Fruit fly (Drosophila melanogaster) whole organism, adult: ENCODE results near the gene CG3823.

Experiments used
- CG11617 ChIP-seq: fragments of 200-800 bp; sonication (Bioruptor generic); optimal IDR thresholded peaks from 2 replicates; lab custom pipeline; 2017; ENCODE audit warnings: mild to moderate bottlenecking, missing biosample characterization, missing genetic modification reagents, missing genetic modification characterization
- CG12768 ChIP-seq: fragments of 200-800 bp; sonication (Bioruptor generic); optimal IDR thresholded peaks from 2 replicates; lab custom pipeline; 2017; ENCODE audit warnings: missing biosample characterization, missing genetic modification characterization, mild to moderate bottlenecking, moderate library complexity, missing genetic modification reagents
- CG14711 ChIP-seq: fragments of 200-800 bp; sonication (Bioruptor generic); optimal IDR thresholded peaks from 2 replicates; lab custom pipeline; 2018; ENCODE audit warnings: missing biosample characterization, mild to moderate bottlenecking, missing genetic modification characterization, moderate library complexity
- CG1620 ChIP-seq: fragments of 200-800 bp; sonication (Bioruptor generic); optimal IDR thresholded peaks from 2 replicates; lab custom pipeline; 2016; ENCODE audit warnings: missing biosample characterization, missing genetic modification characterization
- CG33017 ChIP-seq: fragments of 200-800 bp; sonication (Bioruptor generic); optimal IDR thresholded peaks from 2 replicates; lab custom pipeline; 2018; ENCODE audit warnings: missing biosample characterization, mild to moderate bottlenecking, missing genetic modification characterization, moderate library complexity
- CG5204 ChIP-seq: fragments of 200-800 bp; sonication (Bioruptor generic); optimal IDR thresholded peaks from 2 replicates; lab custom pipeline; 2016; ENCODE audit warnings: missing biosample characterization, missing genetic modification characterization
- CG7045 ChIP-seq: fragments of 200-800 bp; sonication (Bioruptor generic); optimal IDR thresholded peaks from 2 replicates; lab custom pipeline; 2017; ENCODE audit warnings: missing biosample characterization, mild to moderate bottlenecking, missing genetic modification characterization
- CG7101 ChIP-seq: fragments of 200-800 bp; sonication (Bioruptor generic); optimal IDR thresholded peaks from 2 replicates; lab custom pipeline; 2018; ENCODE audit warnings: missing biosample characterization, mild to moderate bottlenecking, missing genetic modification characterization, moderate library complexity
- Clk ChIP-seq: fragments of 200-800 bp; sonication (Bioruptor generic); optimal IDR thresholded peaks from 2 replicates; lab custom pipeline; 2017; ENCODE audit warnings: missing biosample characterization, missing genetic modification characterization
- Crg-1 ChIP-seq: fragments of 200-800 bp; sonication (Bioruptor generic); optimal IDR thresholded peaks from 2 replicates; lab custom pipeline; 2016; ENCODE audit warnings: missing biosample characterization, missing genetic modification characterization
- Hr96 ChIP-seq: fragments of 200-800 bp; sonication (Bioruptor generic); optimal IDR thresholded peaks from 2 replicates; lab custom pipeline; 2016; ENCODE audit warnings: missing biosample characterization, missing genetic modification characterization
- Mnt ChIP-seq: fragments of 200-800 bp; sonication (Bioruptor generic); optimal IDR thresholded peaks from 2 replicates; lab custom pipeline; 2016; ENCODE audit warnings: missing biosample characterization, mild to moderate bottlenecking, missing genetic modification characterization
- bab1 ChIP-seq: fragments of 200-800 bp; sonication (Bioruptor generic); optimal IDR thresholded peaks from 3 replicates; lab custom pipeline; 2019; ENCODE audit warnings: missing biosample characterization, mild to moderate bottlenecking, missing genetic modification characterization, moderate library complexity
- cic ChIP-seq: fragments of 200-800 bp; sonication (Bioruptor generic); optimal IDR thresholded peaks from 2 replicates; lab custom pipeline; 2017; ENCODE audit warnings: missing biosample characterization, mild to moderate bottlenecking, missing genetic modification characterization, moderate library complexity
- cnc ChIP-seq, 2 experiments: fragments of >200 bp; optimal IDR thresholded peaks; 2 replicates each; lab custom pipeline; 2017
- kay ChIP-seq: fragments of 200-800 bp; sonication (Bioruptor generic); peaks from one replicate; lab custom pipeline; 2016; ENCODE audit warnings: missing biosample characterization, missing genetic modification characterization, borderline replicate concordance
- ovo ChIP-seq: fragments of 200-800 bp; sonication (Bioruptor generic); optimal IDR thresholded peaks from 2 replicates; lab custom pipeline; 2016; ENCODE audit warnings: missing biosample characterization, missing genetic modification characterization
- pad ChIP-seq: fragments of 200-800 bp; sonication (Bioruptor generic); optimal IDR thresholded peaks from 3 replicates; lab custom pipeline; 2017; ENCODE audit warnings: missing biosample characterization, missing genetic modification characterization, mild to moderate bottlenecking, moderate library complexity, missing genetic modification reagents
- tj ChIP-seq: fragments of 200-800 bp; sonication (Bioruptor generic); optimal IDR thresholded peaks from 3 replicates; lab custom pipeline; 2017; ENCODE audit warnings: missing biosample characterization, mild to moderate bottlenecking, missing genetic modification characterization, moderate library complexity
- toe ChIP-seq: fragments of 200-800 bp; sonication (Bioruptor generic); optimal IDR thresholded peaks from 2 replicates; lab custom pipeline; 2016; ENCODE audit warnings: missing biosample characterization, missing genetic modification characterization

The CG3823 gene

dm6 chrX:6278879-6279628, 24.7 kb upstream of the CG3823 start:
- TF ChIP-seq Hr96 (peak; percentile 42), CG7045 (GFP tag; lab: Kevin White, UChicago) (no peak), Mnt (GFP tag; lab: Kevin White, UChicago) (peak; percentile 66), bab1 (GFP tag; lab: Kevin White, UChicago) (peak; percentile 55), toe (GFP tag; lab: Kevin White, UChicago) (no peak), tj (peak; percentile 41), CG1620 (GFP tag; lab: Kevin White, UChicago) (peak; percentile 49), CG33017 (tag; lab: Kevin White, UChicago) (peak; percentile 34), CG14711 (no peak), cnc (optimal IDR thresholded peaks at IDR 0.05; lab: Kevin White, UChicago) (no peak), ovo (GFP tag; lab: Kevin White, UChicago) (peak; percentile 56), pad (peak; percentile 65), Crg-1 (GFP tag; lab: Kevin White, UChicago) (peak; percentile 20), CG12768 (GFP tag; lab: Kevin White, UChicago) (peak; percentile 0), kay (no peak), CG5204 (GFP tag; lab: Kevin White, UChicago) (no peak), CG11617 (GFP tag; lab: Kevin White, UChicago) (peak; percentile 38), CG7101 (peak; percentile 67), Clk (GFP tag; lab: Kevin White, UChicago) (no peak), cic (GFP tag; lab: Kevin White, UChicago) (peak; percentile 32)

dm6 chrX:6279629-6280073, 24.1 kb upstream of the CG3823 start, which contains the start of gene Ubi-p5E:
Gene Ubi-p5E (minus strand): TSS chrX:6279647.
- TF ChIP-seq Clk (GFP tag; lab: Kevin White, UChicago) (no peak), tj (peak; percentile 71)

DNA sequence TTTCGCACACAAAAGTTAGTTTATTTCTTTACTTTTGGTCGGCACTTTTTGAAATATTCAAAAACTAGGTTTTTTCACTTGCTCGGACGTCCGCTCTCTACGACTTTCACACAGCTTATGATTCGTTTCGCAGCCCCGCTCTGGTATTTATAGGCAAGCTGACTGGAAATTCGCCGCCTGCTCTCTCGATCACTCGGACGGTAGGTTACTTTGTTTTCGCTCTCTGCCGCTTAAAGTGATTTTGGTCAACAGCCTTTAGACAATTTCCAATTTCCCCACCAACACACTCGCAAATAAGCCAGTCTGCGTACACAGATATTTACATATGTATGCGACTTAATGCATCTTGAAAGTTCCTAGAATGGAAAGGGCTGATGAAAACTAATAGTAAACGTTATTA, 20.3 kb upstream of the CG3823 start, which contains the start of gene CG11700:
Gene CG11700 (minus strand): TSS at position 106 of the 400 bp plus-strand sequence.
- TF ChIP-seq Crg-1 (GFP tag; lab: Kevin White, UChicago): no peak
- TF ChIP-seq ovo (GFP tag; lab: Kevin White, UChicago): no peak
- no peak for TF ChIP-seq CG7045 (GFP tag; lab: Kevin White, UChicago)
- TF ChIP-seq bab1 (GFP tag; lab: Kevin White, UChicago): peak; percentile 24
- TF ChIP-seq CG11617 (GFP tag; lab: Kevin White, UChicago): no peak
- no peak for TF ChIP-seq Hr96
- TF ChIP-seq CG14711: no peak
- TF ChIP-seq tj: peak; percentile 11
- TF ChIP-seq CG33017 (tag; lab: Kevin White, UChicago): no peak
- no peak for TF ChIP-seq CG1620 (GFP tag; lab: Kevin White, UChicago)
- no peak for TF ChIP-seq CG7101
- no peak for TF ChIP-seq CG12768 (GFP tag; lab: Kevin White, UChicago)

DNA sequence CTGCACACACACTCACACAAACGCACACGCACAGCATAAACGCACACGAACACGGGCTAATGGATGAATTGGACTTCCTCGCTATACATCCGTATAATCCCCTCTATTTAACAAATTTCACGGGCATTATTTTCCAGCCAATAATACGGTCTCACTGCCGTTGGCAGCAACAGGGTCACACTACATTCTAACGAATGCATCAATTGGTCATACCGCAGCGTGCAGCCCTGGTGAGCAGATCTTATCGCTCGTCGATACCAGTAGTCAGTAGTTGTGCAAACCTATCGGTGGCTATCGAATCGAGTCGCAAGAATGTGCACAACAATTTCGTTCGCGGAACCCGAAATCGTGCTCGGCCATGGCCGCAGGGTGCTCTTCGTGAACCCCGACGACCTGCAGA, 15.9 kb upstream of the CG3823 start, which contains the start of the genes Top3beta and wuho:
Gene Top3beta (minus strand): TSS at position 149 of the 400 bp plus-strand sequence.
Gene wuho (plus strand): TSS at position 259 of the 400 bp plus-strand sequence.
- TF ChIP-seq cnc (optimal IDR thresholded peaks at IDR 0.05; lab: Kevin White, UChicago) (no peak), pad (peak; percentile 72), CG7045 (GFP tag; lab: Kevin White, UChicago) (no peak), tj (peak; percentile 31), CG12768 (GFP tag; lab: Kevin White, UChicago) (no peak), Mnt (GFP tag; lab: Kevin White, UChicago) (peak; percentile 96), Hr96 (no peak), toe (GFP tag; lab: Kevin White, UChicago) (no peak), kay (no peak), CG14711 (peak; percentile 44), bab1 (GFP tag; lab: Kevin White, UChicago) (peak; percentile 83), Clk (GFP tag; lab: Kevin White, UChicago) (no peak), CG7101 (peak; percentile 68), Crg-1 (GFP tag; lab: Kevin White, UChicago) (peak; percentile 47), CG11617 (GFP tag; lab: Kevin White, UChicago) (peak; percentile 37), ovo (GFP tag; lab: Kevin White, UChicago) (peak; percentile 57), CG5204 (GFP tag; lab: Kevin White, UChicago) (no peak), CG1620 (GFP tag; lab: Kevin White, UChicago) (peak; percentile 51), cic (GFP tag; lab: Kevin White, UChicago) (peak; percentile 65), CG33017 (tag; lab: Kevin White, UChicago) (peak; percentile 20)

DNA sequence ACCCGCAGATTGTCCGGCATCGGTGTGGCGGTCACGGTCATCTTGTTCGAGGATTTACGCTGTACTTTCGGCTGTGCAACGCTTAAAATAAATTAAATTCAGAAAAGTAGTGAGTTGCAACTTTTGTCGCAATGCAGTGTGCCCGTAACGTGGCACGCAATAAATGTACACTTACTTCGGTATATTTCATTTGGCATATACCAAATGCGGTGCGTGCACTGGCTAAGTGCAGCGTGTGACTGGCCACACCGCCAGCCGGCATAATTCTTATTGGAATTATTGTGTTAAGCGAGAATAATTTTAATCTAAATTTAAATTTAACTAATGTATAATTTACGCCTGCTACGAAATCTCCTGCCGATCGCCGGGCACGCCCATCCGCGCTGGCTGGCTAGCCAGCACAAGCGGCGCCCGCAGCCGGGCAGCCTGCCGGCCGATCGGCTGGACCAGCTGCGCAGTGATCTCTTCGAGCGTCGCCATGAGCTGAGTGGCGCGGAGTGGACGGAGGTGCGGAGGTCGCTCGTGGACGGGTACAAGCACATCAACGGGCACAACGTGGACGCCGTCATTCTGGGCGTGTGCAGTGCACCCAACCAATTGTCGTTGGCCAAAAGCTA, 12.6 kb upstream of the CG3823 start, which contains the start of the genes Rpt4 and mldr:
Gene Rpt4 (minus strand): TSS at position 163 of the 617 bp plus-strand sequence.
Gene mldr (plus strand): TSS at position 221 of the 617 bp plus-strand sequence.
- TF ChIP-seq Mnt (GFP tag; lab: Kevin White, UChicago): peak; percentile 23
- TF ChIP-seq CG7045 (GFP tag; lab: Kevin White, UChicago): no peak
- no peak for TF ChIP-seq CG12768 (GFP tag; lab: Kevin White, UChicago)
- peak in 1 of 2 experiments; percentile 71 for TF ChIP-seq cnc (optimal IDR thresholded peaks at IDR 0.05; lab: Kevin White, UChicago)
- TF ChIP-seq kay: no peak
- TF ChIP-seq bab1 (GFP tag; lab: Kevin White, UChicago): peak; percentile 58
- peak; percentile 63 for TF ChIP-seq tj
- peak; percentile 26 for TF ChIP-seq CG1620 (GFP tag; lab: Kevin White, UChicago)
